Worm (Caenorhabditis elegans): ENCODE measurements around the gene pqn-2.

- TF ChIP-seq ceh-88 (GFP tag; IDR thresholded peaks at IDR 0.05) (no peak), lin-15B (tag; optimal IDR thresholded peaks at IDR 0.05) (no peak), rnt-1 (tag; optimal IDR thresholded peaks at IDR 0.05) (no peak), snpc-4 (tag; optimal IDR thresholded peaks at IDR 0.05) (no peak)
These were observed 516 bp upstream of the pqn-2 start, which contains the start of gene abu-1 for ce11 chrV:10381726-10382125.

Measured in whole organism, L1 larva.